Worm (Caenorhabditis elegans): ENCODE measurements around the gene dsb-1.

DNA sequence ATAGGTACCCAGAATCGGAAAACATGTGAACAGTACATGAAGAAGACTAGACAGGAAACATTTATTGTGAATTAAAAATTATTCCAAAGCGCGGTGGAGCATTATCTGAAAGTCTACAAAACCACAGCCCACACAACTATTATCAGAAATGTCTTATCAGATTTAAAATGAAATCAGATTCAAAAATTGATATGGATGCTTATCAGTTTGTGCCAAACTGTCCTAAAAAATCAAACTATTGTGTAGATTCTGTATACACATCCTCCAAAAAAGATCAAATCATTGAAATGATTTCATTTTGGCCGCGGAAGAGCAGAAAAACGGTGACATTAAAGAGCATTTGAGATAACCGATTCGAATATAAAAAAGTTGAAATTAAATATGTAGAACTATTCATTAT lies 26.7 kb downstream of the dsb-1 start, which contains the start of gene irg-4:
- TF ChIP-seq him-1 (tag; optimal IDR thresholded peaks at IDR 0.05) (no peak), W03F9.2 (tag; optimal IDR thresholded peaks at IDR 0.05) (no peak), dao-5 (tag; optimal IDR thresholded peaks at IDR 0.05) (no peak)
